Worm (Caenorhabditis elegans) whole organism, L3 larva: Measurements from ENCODE around the gene C16C8.5.

Experiments used
- R02D3.7 ChIP-seq: fragments of 150-350 bp; optimal IDR thresholded peaks from 2 replicates; lab custom pipeline; 2014; ENCODE audit warnings: missing biosample characterization, missing genetic modification characterization
- ZK546.5 ChIP-seq: sonication (generic microtip); optimal IDR thresholded peaks from 2 replicates; lab custom pipeline; 2017; ENCODE audit warnings: missing biosample characterization, missing genetic modification characterization
- ceh-16 ChIP-seq: sonication (generic microtip); optimal IDR thresholded peaks from 2 replicates; lab custom pipeline; 2017; ENCODE audit warnings: missing biosample characterization, missing genetic modification characterization
- daf-12 ChIP-seq: fragments of 150-350 bp; optimal IDR thresholded peaks from 2 replicates; lab custom pipeline; 2014; ENCODE audit warnings: missing biosample characterization, missing genetic modification reagents, missing genetic modification characterization
- elt-1 ChIP-seq: fragments of 150-350 bp; optimal IDR thresholded peaks from 2 replicates; lab custom pipeline; 2014; ENCODE audit warnings: missing biosample characterization, missing genetic modification characterization
- elt-2 ChIP-seq: sonication (generic microtip); optimal IDR thresholded peaks from 2 replicates; lab custom pipeline; 2016; ENCODE audit warnings: missing genetic modification reagents, mild to moderate bottlenecking, missing genetic modification characterization, missing compliant biosample characterization
- fkh-10 ChIP-seq: sonication (generic microtip); optimal IDR thresholded peaks from 2 replicates; lab custom pipeline; 2017; ENCODE audit warnings: missing biosample characterization, missing genetic modification reagents, missing genetic modification characterization
- fkh-2 ChIP-seq: fragments of 150-350 bp; optimal IDR thresholded peaks from 2 replicates; lab custom pipeline; 2014; ENCODE audit warnings: missing biosample characterization, missing genetic modification reagents, missing genetic modification characterization
- fos-1 ChIP-seq: fragments of 150-350 bp; optimal IDR thresholded peaks from 2 replicates; lab custom pipeline; 2014; ENCODE audit warnings: missing biosample characterization, missing genetic modification characterization
- lin-15B ChIP-seq: fragments of 150-350 bp; optimal IDR thresholded peaks from 2 replicates; lab custom pipeline; 2014; ENCODE audit warnings: missing biosample characterization, missing genetic modification characterization
- lin-39 ChIP-seq: fragments of 150-350 bp; optimal IDR thresholded peaks from 2 replicates; lab custom pipeline; 2018; ENCODE audit warnings: missing biosample characterization, missing genetic modification reagents, missing genetic modification characterization
- nhr-28 ChIP-seq: fragments of 150-350 bp; optimal IDR thresholded peaks from 2 replicates; lab custom pipeline; 2014; ENCODE audit warnings: missing biosample characterization, missing genetic modification characterization
- nhr-67 ChIP-seq: fragments of 150-350 bp; optimal IDR thresholded peaks from 2 replicates; lab custom pipeline; 2014; ENCODE audit warnings: missing biosample characterization, missing genetic modification characterization
- nhr-76 ChIP-seq: fragments of 150-350 bp; sonication (generic microtip); optimal IDR thresholded peaks from 5 replicates; lab custom pipeline; 2014; ENCODE audit warnings: missing biosample characterization, missing genetic modification characterization
- nhr-77 ChIP-seq: fragments of 150-350 bp; optimal IDR thresholded peaks from 2 replicates; lab custom pipeline; 2014; ENCODE audit warnings: missing biosample characterization, missing genetic modification characterization
- pha-4 ChIP-seq: fragments of 150-350 bp; optimal IDR thresholded peaks from 2 replicates; lab custom pipeline; 2014; ENCODE audit warnings: missing biosample characterization, missing genetic modification reagents, missing genetic modification characterization
- tbx-2 ChIP-seq: sonication (generic microtip); optimal IDR thresholded peaks from 2 replicates; lab custom pipeline; 2016; ENCODE audit warnings: mild to moderate bottlenecking, missing genetic modification characterization, missing compliant biosample characterization
- unc-39 ChIP-seq: sonication (generic microtip); optimal IDR thresholded peaks from 4 replicates; lab custom pipeline; 2017; ENCODE audit warnings: missing biosample characterization, missing genetic modification characterization
- zag-1 ChIP-seq: fragments of 150-350 bp; optimal IDR thresholded peaks from 2 replicates; lab custom pipeline; 2014; ENCODE audit warnings: missing biosample characterization, missing genetic modification characterization

Gene C16C8.5

ce11 chrII:3402854-3403253, 42.3 kb downstream of the C16C8.5 start, which contains the start of gene nep-10:
nep-10 (minus strand) TSS chrII:3402954.
- TF ChIP-seq zag-1 (tag; lab: Kevin White, UChicago) (no peak), nhr-67 (no peak), nhr-77 (tag; lab: Kevin White, UChicago) (no peak), fkh-2 (tag; lab: Kevin White, UChicago) (no peak), ZK546.5 (tag; lab: Kevin White, UChicago) (no peak), elt-2 (tag; lab: Kevin White, UChicago) (no peak), lin-39 (no peak), tbx-2 (tag; lab: Kevin White, UChicago) (no peak)
- TF ChIP-seq, all 47 proteins: peak for 0

ce11 chrII:3399212-3399611, 46.0 kb downstream of the C16C8.5 start, which contains the start of gene nep-9:
nep-9 (minus strand) TSS chrII:3399312.
- no peak for TF ChIP-seq ceh-16 (tag; lab: Kevin White, UChicago)
- TF ChIP-seq fkh-10 (GFP tag; lab: Kevin White, UChicago), result no peak
- TF ChIP-seq R02D3.7 (tag; lab: Kevin White, UChicago), result no peak
- no peak for TF ChIP-seq unc-39 (tag; lab: Kevin White, UChicago)

DNA sequence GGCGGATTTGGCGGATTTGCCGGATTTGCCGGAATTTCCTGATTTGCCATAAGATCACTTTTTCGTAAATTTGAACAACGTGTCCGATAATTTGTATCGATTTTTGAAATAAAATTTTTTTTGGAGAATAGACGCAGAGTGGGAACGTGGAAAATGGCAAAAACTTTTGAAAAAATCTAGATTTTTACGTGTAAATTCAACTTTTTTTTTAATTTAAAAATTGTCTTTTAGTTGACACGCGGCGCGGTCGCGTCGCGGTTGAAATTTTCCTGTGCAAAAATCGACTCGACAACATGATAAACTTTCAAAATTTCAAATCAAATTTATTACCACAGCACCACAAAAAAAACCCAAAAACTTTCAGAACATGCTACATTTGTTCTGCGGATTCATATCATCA, 49.7 kb downstream of the C16C8.5 start, which contains the start of gene nep-20:
nep-20 (minus strand) TSS at position 101 of the 400 bp plus-strand sequence.
- TF ChIP-seq daf-12 (tag; lab: Kevin White, UChicago) (no peak), unc-39 (tag; lab: Kevin White, UChicago) (no peak), pha-4 (no peak), lin-15B (tag; lab: Kevin White, UChicago) (no peak), nhr-28 (no peak), zag-1 (tag; lab: Kevin White, UChicago) (no peak), nhr-76 (tag; lab: Kevin White, UChicago) (no peak), fkh-2 (tag; lab: Kevin White, UChicago) (no peak), elt-1 (tag; lab: Kevin White, UChicago) (no peak), fos-1 (tag; lab: Kevin White, UChicago) (no peak), ceh-16 (tag; lab: Kevin White, UChicago) (no peak)
